Worm (Caenorhabditis elegans) whole organism, young adult: ENCODE data around the gene C44F1.1.
A peak's percentile ranks its signal among the peaks of the same experiment; 100 is the strongest.

ENCODE experiments used
- B0019.2 ChIP-seq: fragments of 200-800 bp; sonication (Bioruptor generic); conservative IDR thresholded peaks from 2 replicates; pipeline ENCODE4 v1.3.6; 2022; ENCODE audit warnings: missing genetic modification reagents, missing genetic modification characterization, missing compliant biosample characterization
- B0035.1 ChIP-seq: sonication (generic microtip); optimal IDR thresholded peaks from 2 replicates; lab custom pipeline; 2016; ENCODE audit warnings: missing genetic modification characterization, mild to moderate bottlenecking, missing compliant biosample characterization, missing genotype, missing genetic modification reagents
- F10E7.11 ChIP-seq: sonication (generic microtip); optimal IDR thresholded peaks from 2 replicates; lab custom pipeline; 2017; ENCODE audit warnings: mild to moderate bottlenecking, missing genetic modification characterization, moderate library complexity, missing compliant biosample characterization
- F22D6.2 ChIP-seq: sonication (generic microtip); optimal IDR thresholded peaks from 2 replicates; lab custom pipeline; 2016; ENCODE audit warnings: mild to moderate bottlenecking, missing genetic modification characterization, missing compliant biosample characterization
- F33H1.4 ChIP-seq: fragments of 200-800 bp; sonication (Bioruptor generic); IDR thresholded peaks from 2 replicates; pipeline ENCODE4 v1.3.6; 2022; ENCODE audit warnings: missing genetic modification reagents, missing genetic modification characterization, missing compliant biosample characterization
- F49E8.2 ChIP-seq: sonication (generic microtip); optimal IDR thresholded peaks from 3 replicates; lab custom pipeline; 2017; ENCODE audit warnings: missing genetic modification characterization, mild to moderate bottlenecking, missing compliant biosample characterization, antibody characterized with exemption, moderate library complexity; ENCODE audit not compliant: insufficient read depth
- F57A8.1 ChIP-seq: fragments of 200-800 bp; sonication (Bioruptor generic); optimal IDR thresholded peaks from 2 replicates; lab custom pipeline; 2018; ENCODE audit warnings: mild to moderate bottlenecking, missing genetic modification characterization, moderate library complexity, missing compliant biosample characterization
- T07F8.4 ChIP-seq: sonication (generic microtip); optimal IDR thresholded peaks from 2 replicates; lab custom pipeline; 2016; ENCODE audit warnings: mild to moderate bottlenecking, missing genetic modification characterization, moderate library complexity, missing compliant biosample characterization
- T26A5.8 ChIP-seq: sonication (generic microtip); optimal IDR thresholded peaks from 2 replicates; lab custom pipeline; 2016; ENCODE audit warnings: missing genetic modification characterization, missing compliant biosample characterization
- Y53G8AR.9 ChIP-seq: fragments of 200-800 bp; sonication (Bioruptor generic); conservative IDR thresholded peaks from 2 replicates; pipeline ENCODE4 v1.3.6; 2022; ENCODE audit warnings: missing genetic modification reagents, missing genetic modification characterization, missing compliant biosample characterization
- Y67H2A.10 ChIP-seq: fragments of 200-800 bp; sonication (Bioruptor generic); conservative IDR thresholded peaks from 2 replicates; pipeline ENCODE4 v1.3.6; 2022; ENCODE audit warnings: missing genetic modification reagents, missing genetic modification characterization, missing compliant biosample characterization
- Y79H2A.3 ChIP-seq: fragments of 200-800 bp; sonication (Bioruptor generic); conservative IDR thresholded peaks from 2 replicates; pipeline ENCODE4 v1.3.6; 2022; ENCODE audit warnings: missing genetic modification reagents, missing genetic modification characterization, missing compliant biosample characterization
- Y95B8A.8 ChIP-seq: fragments of 200-800 bp; sonication (Bioruptor generic); IDR thresholded peaks from 2 replicates; pipeline ENCODE4 v1.3.6; 2022; ENCODE audit warnings: missing genetic modification reagents, missing genetic modification characterization, missing compliant biosample characterization
- ZK185.1 ChIP-seq: sonication (generic microtip); optimal IDR thresholded peaks from 2 replicates; lab custom pipeline; 2016; ENCODE audit warnings: mild to moderate bottlenecking, missing genetic modification characterization, missing compliant biosample characterization; ENCODE audit not compliant: poor library complexity, severe bottlenecking
- akir-1 ChIP-seq: fragments of 200-800 bp; sonication (Bioruptor generic); optimal IDR thresholded peaks from 2 replicates; lab custom pipeline; 2018; ENCODE audit warnings: mild to moderate bottlenecking, missing genetic modification characterization, moderate library complexity, missing compliant biosample characterization
- ama-1 ChIP-seq, 3 experiments: fragments of 150-350 bp in 1 of 3; sonication (generic microtip) in 2 of 3; optimal IDR thresholded peaks; 2 replicates each; lab custom pipeline; 2014 to 2018; ENCODE audit warnings: missing biosample characterization in 2 of 3, missing genetic modification characterization in 2 of 3, missing genetic modification reagents in 2 of 3
- aptf-3 ChIP-seq: fragments of 200-800 bp; sonication (Bioruptor generic); IDR thresholded peaks from 2 replicates; pipeline ENCODE4 v1.3.6; 2022; ENCODE audit warnings: missing genetic modification characterization, missing compliant biosample characterization
- attf-5 ChIP-seq: fragments of 200-800 bp; sonication (Bioruptor generic); optimal IDR thresholded peaks from 2 replicates; lab custom pipeline; 2018; ENCODE audit warnings: mild to moderate bottlenecking, missing genetic modification characterization, missing compliant biosample characterization
- attf-6 ChIP-seq: fragments of 200-800 bp; sonication (Bioruptor generic); IDR thresholded peaks from 2 replicates; pipeline ENCODE4 v1.3.6; 2022; ENCODE audit warnings: missing genetic modification reagents, missing genetic modification characterization, missing compliant biosample characterization
- bed-1 ChIP-seq: fragments of 200-800 bp; sonication (Bioruptor generic); IDR thresholded peaks from 2 replicates; pipeline ENCODE4 v1.3.6; 2022; ENCODE audit warnings: missing genetic modification reagents, missing genetic modification characterization, missing compliant biosample characterization
- ceh-100 ChIP-seq: fragments of 200-800 bp; sonication (Bioruptor generic); IDR thresholded peaks from 2 replicates; pipeline ENCODE4 v1.3.6; 2022; ENCODE audit warnings: missing genetic modification reagents, missing genetic modification characterization, missing compliant biosample characterization
- chd-7 ChIP-seq: sonication (generic microtip); optimal IDR thresholded peaks from 2 replicates; lab custom pipeline; 2016; ENCODE audit warnings: mild to moderate bottlenecking, missing genetic modification characterization, moderate library complexity, missing compliant biosample characterization
- dox-1 ChIP-seq: fragments of 200-800 bp; sonication (Bioruptor generic); IDR thresholded peaks from 2 replicates; pipeline ENCODE4 v1.3.6; 2022; ENCODE audit warnings: missing genetic modification reagents, missing genetic modification characterization, missing compliant biosample characterization
- dpff-1 ChIP-seq: sonication (generic microtip); optimal IDR thresholded peaks from 2 replicates; lab custom pipeline; 2017; ENCODE audit warnings: mild to moderate bottlenecking, missing genetic modification characterization, missing compliant biosample characterization
- efl-1 ChIP-seq: fragments of 150-350 bp; optimal IDR thresholded peaks from 2 replicates; lab custom pipeline; 2014; ENCODE audit warnings: missing biosample characterization, missing genetic modification reagents, missing genetic modification characterization
- him-1 ChIP-seq: sonication (generic microtip); optimal IDR thresholded peaks from 2 replicates; lab custom pipeline; 2016; ENCODE audit warnings: missing genotype, missing genetic modification reagents, missing genetic modification characterization, missing compliant biosample characterization
- hlh-26 ChIP-seq: fragments of 200-800 bp; sonication (Bioruptor generic); conservative IDR thresholded peaks from 2 replicates; pipeline ENCODE4 v1.3.6; 2022; ENCODE audit warnings: missing genetic modification reagents, missing genetic modification characterization, missing compliant biosample characterization
- hsf-1 ChIP-seq: fragments of 200-800 bp; sonication (Bioruptor generic); IDR thresholded peaks from 2 replicates; pipeline ENCODE4 v1.3.6; 2022; ENCODE audit warnings: missing genetic modification reagents, missing genetic modification characterization, missing compliant biosample characterization
- let-526 ChIP-seq: fragments of 200-800 bp; sonication (Bioruptor generic); IDR thresholded peaks from 2 replicates; pipeline ENCODE4 v1.3.6; 2022; ENCODE audit warnings: missing genetic modification reagents, missing genetic modification characterization, missing compliant biosample characterization
- lin-35 ChIP-seq, 3 experiments: fragments of 150-350 bp in 2 of 3; sonication (generic microtip) in 1 of 3; optimal IDR thresholded peaks; 2 replicates each; lab custom pipeline; 2014 to 2018; ENCODE audit warnings: missing biosample characterization in 3 of 3, missing genetic modification characterization in 3 of 3, missing genetic modification reagents in 3 of 3
- lsy-27 ChIP-seq: sonication (generic microtip); optimal IDR thresholded peaks from 2 replicates; lab custom pipeline; 2017; ENCODE audit warnings: missing genetic modification characterization, mild to moderate bottlenecking, missing compliant biosample characterization, antibody characterized with exemption, missing genotype, borderline replicate concordance; ENCODE audit not compliant: insufficient read depth
- madf-10 ChIP-seq: sonication (generic microtip); optimal IDR thresholded peaks from 2 replicates; lab custom pipeline; 2016; ENCODE audit warnings: mild to moderate bottlenecking, missing genetic modification characterization, missing compliant biosample characterization
- mcd-1 ChIP-seq: fragments of 200-800 bp; sonication (Bioruptor generic); IDR thresholded peaks from 2 replicates; pipeline ENCODE4 v1.3.6; 2022; ENCODE audit warnings: missing genetic modification reagents, missing genetic modification characterization, missing compliant biosample characterization
- mel-28 ChIP-seq: sonication (generic microtip); optimal IDR thresholded peaks from 2 replicates; lab custom pipeline; 2016; ENCODE audit warnings: borderline replicate concordance, mild to moderate bottlenecking, missing genetic modification characterization, missing compliant biosample characterization
- mes-4 ChIP-seq: sonication (generic microtip); optimal IDR thresholded peaks from 2 replicates; lab custom pipeline; 2016; ENCODE audit warnings: missing genotype, missing genetic modification characterization, missing compliant biosample characterization
- mxl-1 ChIP-seq: sonication (generic microtip); optimal IDR thresholded peaks from 2 replicates; lab custom pipeline; 2016; ENCODE audit warnings: missing genetic modification characterization, missing compliant biosample characterization
- nfya-1 ChIP-seq: sonication (generic microtip); optimal IDR thresholded peaks from 2 replicates; lab custom pipeline; 2017; ENCODE audit warnings: antibody characterized with exemption, missing compliant biosample characterization, missing genetic modification characterization, borderline replicate concordance; ENCODE audit not compliant: insufficient read depth
- nfyb-1 ChIP-seq: fragments of 200-800 bp; sonication (Bioruptor generic); IDR thresholded peaks from 2 replicates; pipeline ENCODE4 v1.3.6; 2022; ENCODE audit warnings: missing genetic modification reagents, missing genetic modification characterization, missing compliant biosample characterization
- nhr-120 ChIP-seq: fragments of 200-800 bp; sonication (Bioruptor generic); IDR thresholded peaks from 2 replicates; pipeline ENCODE4 v1.3.6; 2022; ENCODE audit warnings: missing genetic modification characterization, missing compliant biosample characterization
- nhr-80 ChIP-seq: sonication (generic microtip); optimal IDR thresholded peaks from 2 replicates; lab custom pipeline; 2016; ENCODE audit warnings: missing genetic modification characterization, missing compliant biosample characterization
- pha-4 ChIP-seq: fragments of 150-350 bp; sonication (generic microtip); optimal IDR thresholded peaks from 2 replicates; lab custom pipeline; 2014; ENCODE audit warnings: missing biosample characterization, missing genetic modification reagents, missing genetic modification characterization
- rec-8 ChIP-seq, 2 experiments: sonication (generic microtip); optimal IDR thresholded peaks; 2 replicates each; lab custom pipeline; 2016; ENCODE audit warnings: mild to moderate bottlenecking in 2 of 2, missing genetic modification characterization in 2 of 2, missing genetic modification reagents in 2 of 2, missing genotype in 2 of 2, missing biosample characterization in 1 of 2, missing compliant biosample characterization in 1 of 2, moderate library complexity in 1 of 2
- sdz-38 ChIP-seq: sonication (generic microtip); optimal IDR thresholded peaks from 2 replicates; lab custom pipeline; 2016; ENCODE audit warnings: missing genotype, missing genetic modification characterization, missing compliant biosample characterization
- snpc-1.1 ChIP-seq: sonication (generic microtip); optimal IDR thresholded peaks from 2 replicates; lab custom pipeline; 2017; ENCODE audit warnings: missing genetic modification characterization, mild to moderate bottlenecking, missing compliant biosample characterization, antibody characterized with exemption, moderate library complexity, missing genotype, missing genetic modification reagents; ENCODE audit not compliant: insufficient read depth
- snpc-3.4 ChIP-seq: sonication (generic microtip); optimal IDR thresholded peaks from 2 replicates; lab custom pipeline; 2017; ENCODE audit warnings: missing genetic modification characterization, mild to moderate bottlenecking, missing compliant biosample characterization, antibody characterized with exemption, moderate library complexity, missing genotype, missing genetic modification reagents
- sptf-2 ChIP-seq: fragments of 200-800 bp; sonication (Bioruptor generic); optimal IDR thresholded peaks from 2 replicates; lab custom pipeline; 2018; ENCODE audit warnings: mild to moderate bottlenecking, missing genetic modification characterization, missing compliant biosample characterization
- tbx-9 ChIP-seq: sonication (generic microtip); optimal IDR thresholded peaks from 2 replicates; lab custom pipeline; 2016; ENCODE audit warnings: borderline replicate concordance, missing genetic modification characterization, inconsistent platforms, missing compliant biosample characterization

C44F1.1 gene

DNA sequence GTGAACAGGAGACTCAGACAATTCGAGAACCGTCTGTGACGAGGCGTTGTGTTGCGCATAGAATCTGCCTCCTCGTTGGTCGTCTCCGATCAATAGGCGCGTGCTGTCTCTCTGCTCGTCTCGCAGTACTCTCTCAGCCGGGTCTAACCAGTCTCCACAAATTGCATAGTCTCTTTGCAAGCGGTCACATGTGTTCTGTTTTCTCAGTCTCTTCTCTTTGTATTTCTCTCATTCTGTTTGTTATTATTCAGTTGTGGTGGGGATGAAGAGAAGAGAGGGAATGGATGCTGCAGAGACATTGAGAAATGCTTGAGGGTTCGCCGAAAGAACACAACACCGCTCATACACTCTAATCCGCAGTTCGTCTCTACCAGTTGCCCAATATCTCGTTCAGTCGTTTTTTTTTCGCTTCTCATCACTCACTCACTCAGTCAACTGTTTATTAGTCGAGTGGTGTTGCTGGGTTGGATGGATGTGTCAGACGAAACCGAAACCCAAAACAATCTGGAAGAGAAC, 36.1 kb upstream of the C44F1.1 start (continued):
- peak; percentile 89 for TF ChIP-seq attf-5
- peak; percentile 77 for TF ChIP-seq B0035.1 (tag; lab: Kevin White, UChicago)
- peak in 2 of 3 experiments; percentile 22 to 88 for TF ChIP-seq lin-35 (GFP tag; optimal IDR thresholded peaks at IDR 0.05; lab: Kevin White, UChicago)
- TF ChIP-seq snpc-1.1 (tag; lab: Kevin White, UChicago): peak; percentile 5
- TF ChIP-seq mxl-1 (tag; lab: Kevin White, UChicago): no peak
- TF ChIP-seq nfyb-1 (GFP tag; lab: Robert Waterston, UW): peak; percentile 92
- TF ChIP-seq madf-10 (tag; lab: Kevin White, UChicago): peak; percentile 86
- peak; percentile 43 for TF ChIP-seq F10E7.11 (tag; lab: Kevin White, UChicago)
- peak; percentile 84 for TF ChIP-seq let-526 (GFP tag; lab: Robert Waterston, UW)
- no peak for TF ChIP-seq hlh-26
- TF ChIP-seq Y67H2A.10 (GFP tag; lab: Robert Waterston, UW): no peak; the same call in 1 of the 2 replicates
- peak; percentile 72 for TF ChIP-seq nhr-80 (tag; lab: Kevin White, UChicago)
- TF ChIP-seq aptf-3: no peak
- TF ChIP-seq hsf-1 (GFP tag; lab: Robert Waterston, UW): peak; percentile 85
- no peak for TF ChIP-seq mel-28 (tag; lab: Kevin White, UChicago)
- no peak for TF ChIP-seq nfya-1 (tag; lab: Kevin White, UChicago)
- peak; percentile 71 for TF ChIP-seq F22D6.2 (tag; lab: Kevin White, UChicago)
- TF ChIP-seq sdz-38 (tag; lab: Kevin White, UChicago): no peak
- TF ChIP-seq ama-1 (optimal IDR thresholded peaks at IDR 0.05; lab: Kevin White, UChicago): peak; percentile 73
- TF ChIP-seq ama-1 (GFP tag; optimal IDR thresholded peaks at IDR 0.05; lab: Kevin White, UChicago): no peak
- TF ChIP-seq efl-1 (GFP tag; lab: Kevin White, UChicago): no peak
- TF ChIP-seq mcd-1: peak; percentile 78
- TF ChIP-seq tbx-9 (tag; lab: Kevin White, UChicago): no peak
- no peak for TF ChIP-seq akir-1
- TF ChIP-seq sptf-2 (GFP tag; lab: Kevin White, UChicago): no peak
- peak; percentile 82 for TF ChIP-seq pha-4 (tag; lab: Kevin White, UChicago)
- TF ChIP-seq ceh-100 (GFP tag; lab: Robert Waterston, UW): peak; percentile 18; the same call in 1 of the 2 replicates
- no peak for TF ChIP-seq snpc-3.4
- TF ChIP-seq rec-8 (tag; optimal IDR thresholded peaks at IDR 0.05; lab: Kevin White, UChicago): peak in 1 of 2 experiments; percentile 5
- no peak for TF ChIP-seq him-1 (tag; lab: Kevin White, UChicago)
- no peak for TF ChIP-seq F33H1.4 (GFP tag; lab: Robert Waterston, UW)
- no peak for TF ChIP-seq mes-4 (tag; lab: Kevin White, UChicago)
- no peak for TF ChIP-seq F57A8.1 (GFP tag; lab: Kevin White, UChicago)
- TF ChIP-seq bed-1 (GFP tag; lab: Robert Waterston, UW): no peak
- TF ChIP-seq chd-7 (tag; lab: Kevin White, UChicago): peak; percentile 90
- TF ChIP-seq dox-1 (GFP tag; lab: Robert Waterston, UW): peak; percentile 79
- TF ChIP-seq Y53G8AR.9: peak; percentile 62
- TF ChIP-seq T26A5.8 (tag; lab: Kevin White, UChicago): no peak
- TF ChIP-seq attf-6 (GFP tag; lab: Robert Waterston, UW): no peak
- no peak for TF ChIP-seq B0019.2
- no peak for TF ChIP-seq F49E8.2 (tag; lab: Kevin White, UChicago)
- no peak for TF ChIP-seq Y79H2A.3 (GFP tag; lab: Robert Waterston, UW)
- peak; percentile 76 for TF ChIP-seq T07F8.4 (tag; lab: Kevin White, UChicago)
- TF ChIP-seq Y95B8A.8: no peak
- TF ChIP-seq nhr-120: no peak
- TF ChIP-seq lsy-27 (tag; lab: Kevin White, UChicago): no peak
- peak; percentile 88 for TF ChIP-seq ZK185.1 (tag; lab: Kevin White, UChicago)
- peak; percentile 53 for TF ChIP-seq dpff-1 (tag; lab: Kevin White, UChicago)
